Worm (Caenorhabditis elegans) whole organism, mixed stage, embryonic: ENCODE results near the gene fbxa-182.

Experiments used
- mab-5 ChIP-seq: fragments of 150-350 bp; optimal IDR thresholded peaks from 2 replicates; lab custom pipeline; 2014; ENCODE audit warnings: missing biosample characterization, missing genetic modification characterization
- nhr-76 ChIP-seq: sonication (generic microtip); optimal IDR thresholded peaks from 2 replicates; lab custom pipeline; 2017; ENCODE audit warnings: missing biosample characterization, missing genetic modification characterization
- ztf-11 ChIP-seq: fragments of 150-350 bp; optimal IDR thresholded peaks from 2 replicates; lab custom pipeline; 2014; ENCODE audit warnings: missing biosample characterization, missing genetic modification characterization

- TF ChIP-seq mab-5 (no peak), nhr-76 (no peak), ztf-11 (tag; lab: Kevin White, UChicago) (no peak)
These were observed 44.4 kb upstream of the fbxa-182 start for ce11 chrII:2456973-2457372.
